Worm (Caenorhabditis elegans): ENCODE measurements around the gene rpn-3.

DNA sequence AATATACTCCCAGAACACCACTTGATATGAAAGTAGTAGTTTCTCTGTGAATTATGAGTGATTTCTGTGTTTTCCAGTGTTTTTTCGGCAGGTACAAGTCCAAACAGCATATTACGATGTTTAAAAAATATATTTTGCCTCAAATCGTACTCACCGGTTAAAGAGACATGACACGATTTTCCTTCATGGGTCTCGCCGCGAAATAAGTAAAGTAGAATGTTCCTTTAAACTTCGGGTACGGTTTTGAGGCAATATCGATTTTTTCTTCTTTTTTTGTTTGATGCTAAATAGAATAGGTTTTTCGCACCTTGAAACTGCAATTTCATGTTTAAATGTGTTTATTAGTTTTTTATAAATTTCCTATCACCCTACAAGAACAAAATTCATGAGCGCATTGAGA, 44.8 kb downstream of the rpn-3 start:
- TF ChIP-seq lim-6 (tag; optimal IDR thresholded peaks at IDR 0.05): no peak
- TF ChIP-seq dve-1 (tag; optimal IDR thresholded peaks at IDR 0.05): no peak
- TF ChIP-seq pha-4 (tag; optimal IDR thresholded peaks at IDR 0.05): no peak
- TF ChIP-seq unc-42 (tag; optimal IDR thresholded peaks at IDR 0.05): no peak
- TF ChIP-seq unc-55 (GFP tag; optimal IDR thresholded peaks at IDR 0.05): no peak
- no peak for TF ChIP-seq pqm-1 (tag; optimal IDR thresholded peaks at IDR 0.05)
- TF ChIP-seq nhr-232 (tag; optimal IDR thresholded peaks at IDR 0.05): no peak
- TF ChIP-seq unc-86 (tag; optimal IDR thresholded peaks at IDR 0.05): no peak
